Fruit fly (Drosophila melanogaster): ENCODE measurements around the gene CG34305.

DNA sequence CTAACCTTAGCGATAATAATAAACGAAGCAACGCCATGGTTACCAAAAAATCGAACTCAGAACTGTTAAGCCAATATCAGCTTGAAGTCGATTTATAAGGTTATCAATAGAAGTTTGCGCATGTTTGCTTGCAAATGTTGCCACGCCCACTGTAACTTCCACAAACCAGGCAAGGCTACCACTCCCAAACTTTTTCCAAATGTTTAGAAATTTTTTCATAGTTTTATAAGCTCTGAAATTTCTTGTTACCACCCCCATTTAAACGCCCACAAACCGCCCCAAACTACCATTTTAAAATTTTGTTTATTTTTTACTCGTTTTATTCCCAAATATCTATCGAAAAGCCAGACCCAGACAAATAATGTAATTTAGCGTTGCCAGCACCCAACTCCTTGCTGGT lies 34.9 kb upstream of the CG34305 start, which contains the start of gene flip:
- no peak for TF ChIP-seq insv (optimal IDR thresholded peaks at IDR 0.05)
- no peak for TF ChIP-seq psq (optimal IDR thresholded peaks at IDR 0.05)

Measured in Kc167 (cell line).